Fruit fly (Drosophila melanogaster) whole organism, embryonic: Measurements from ENCODE around the gene zf30C.

Source experiments
- B-H1 ChIP-seq: fragments of 200-800 bp; sonication (Bioruptor generic); IDR thresholded peaks from 3 replicates; pipeline ENCODE4 v1.3.6; 2022; ENCODE audit warnings: missing biosample characterization, missing genetic modification characterization
- CG11093 ChIP-seq: fragments of 200-800 bp; sonication (Bioruptor generic); IDR thresholded peaks from 3 replicates; pipeline ENCODE4 v1.3.6; 2022; ENCODE audit warnings: missing biosample characterization, missing genetic modification characterization
- CG11695 ChIP-seq: fragments of 200-800 bp; sonication (Bioruptor generic); IDR thresholded peaks from 3 replicates; pipeline ENCODE4 v1.3.6; 2022; ENCODE audit warnings: missing biosample characterization, missing genetic modification characterization
- CG12104 ChIP-seq: fragments of 200-800 bp; sonication (Bioruptor generic); optimal IDR thresholded peaks from 3 replicates; lab custom pipeline; 2016; ENCODE audit warnings: missing biosample characterization, missing genetic modification characterization
- CG12942 ChIP-seq: fragments of 200-800 bp; sonication (Bioruptor generic); optimal IDR thresholded peaks from 3 replicates; lab custom pipeline; 2016; ENCODE audit warnings: missing biosample characterization, missing genetic modification characterization
- CG13775 ChIP-seq: fragments of 200-800 bp; sonication (Bioruptor generic); optimal IDR thresholded peaks from 3 replicates; lab custom pipeline; 2017; ENCODE audit warnings: missing biosample characterization, mild to moderate bottlenecking, missing genetic modification characterization
- CG17612 ChIP-seq: fragments of 200-800 bp; sonication (Bioruptor generic); IDR thresholded peaks from 2 replicates; pipeline ENCODE4 v1.3.6; 2022; ENCODE audit warnings: missing biosample characterization, missing genetic modification characterization
- CG18599 ChIP-seq: fragments of 200-800 bp; sonication (Bioruptor generic); optimal IDR thresholded peaks from 3 replicates; lab custom pipeline; 2017; ENCODE audit warnings: missing biosample characterization, missing genetic modification characterization, mild to moderate bottlenecking, moderate library complexity, missing genetic modification reagents
- CG34224 ChIP-seq: fragments of 200-800 bp; sonication (Bioruptor generic); IDR thresholded peaks from 3 replicates; pipeline ENCODE4 v1.3.6; 2022; ENCODE audit warnings: missing biosample characterization, missing genetic modification characterization; ENCODE audit not compliant: partially characterized antibody
- CG4854 ChIP-seq: fragments of 200-800 bp; sonication (Bioruptor generic); optimal IDR thresholded peaks from 2 replicates; lab custom pipeline; 2016; ENCODE audit warnings: missing biosample characterization, missing genetic modification characterization, inconsistent platforms
- CG8089 ChIP-seq: fragments of 200-800 bp; sonication (Bioruptor generic); optimal IDR thresholded peaks from 3 replicates; lab custom pipeline; 2016; ENCODE audit warnings: missing biosample characterization, missing genetic modification characterization
- CG8765 ChIP-seq: fragments of 200-800 bp; sonication (Bioruptor generic); IDR thresholded peaks from 2 replicates; pipeline ENCODE4 v1.3.6; 2022; ENCODE audit warnings: missing biosample characterization, missing genetic modification characterization
- CG8924 ChIP-seq: fragments of 200-800 bp; optimal IDR thresholded peaks from 3 replicates; lab custom pipeline; 2019; ENCODE audit warnings: missing biosample characterization, mild to moderate bottlenecking, missing genetic modification characterization, moderate library complexity
- CTCF ChIP-seq: fragments of 200-800 bp; sonication (Bioruptor generic); optimal IDR thresholded peaks from 2 replicates; lab custom pipeline; 2017; ENCODE audit warnings: missing biosample characterization, mild to moderate bottlenecking, missing genetic modification characterization, moderate library complexity
- CoRest ChIP-seq: fragments of 200-800 bp; sonication (Bioruptor generic); optimal IDR thresholded peaks from 3 replicates; lab custom pipeline; 2018; ENCODE audit warnings: missing biosample characterization, mild to moderate bottlenecking, missing genetic modification characterization, moderate library complexity
- D ChIP-seq, 2 experiments: fragments of 200-800 bp in 1 of 2; fragments of >200 bp in 1 of 2; sonication (Bioruptor generic) in 1 of 2; optimal IDR thresholded peaks; 2 replicates in 1 of 2; 3 replicates in 1 of 2; lab custom pipeline; 2017; ENCODE audit warnings: mild to moderate bottlenecking in 1 of 2, missing biosample characterization in 1 of 2, missing genetic modification characterization in 1 of 2, missing genetic modification reagents in 1 of 2
- Dp ChIP-seq: fragments of 200-800 bp; sonication (Bioruptor generic); optimal IDR thresholded peaks from 2 replicates; lab custom pipeline; 2018; ENCODE audit warnings: missing biosample characterization, mild to moderate bottlenecking, missing genetic modification characterization, moderate library complexity
- Dref ChIP-seq: fragments of 200-800 bp; sonication (Bioruptor generic); IDR thresholded peaks from 2 replicates; pipeline ENCODE4 v1.3.6; 2022; ENCODE audit warnings: missing biosample characterization, missing genetic modification characterization
- ERR ChIP-seq: fragments of 200-800 bp; sonication (Bioruptor generic); optimal IDR thresholded peaks from 2 replicates; lab custom pipeline; 2016; ENCODE audit warnings: missing biosample characterization, missing genetic modification characterization
- Fer3 ChIP-seq: fragments of 200-800 bp; sonication (Bioruptor generic); optimal IDR thresholded peaks from 2 replicates; lab custom pipeline; 2018; ENCODE audit warnings: missing biosample characterization, mild to moderate bottlenecking, missing genetic modification characterization, moderate library complexity
- HLHmδ ChIP-seq: fragments of 200-800 bp; sonication (Bioruptor generic); optimal IDR thresholded peaks from 2 replicates; lab custom pipeline; 2018; ENCODE audit warnings: missing biosample characterization, mild to moderate bottlenecking, missing genetic modification characterization, moderate library complexity
- Hand ChIP-seq: fragments of 200-800 bp; sonication (Bioruptor generic); optimal IDR thresholded peaks from 2 replicates; lab custom pipeline; 2017; ENCODE audit warnings: mild to moderate bottlenecking, missing biosample characterization, missing genetic modification reagents, missing genetic modification characterization
- Lpt ChIP-seq: fragments of >200 bp; optimal IDR thresholded peaks from 2 replicates; lab custom pipeline; 2018; ENCODE audit warnings: missing biosample characterization, missing genetic modification characterization
- Rfx ChIP-seq: fragments of 200-800 bp; sonication (Bioruptor generic); IDR thresholded peaks from 2 replicates; pipeline ENCODE4 v1.3.6; 2022; ENCODE audit warnings: missing biosample characterization, missing genetic modification characterization
- Scr ChIP-seq: fragments of 200-800 bp; sonication (Bioruptor generic); IDR thresholded peaks from 2 replicates; pipeline ENCODE4 v1.3.6; 2022; ENCODE audit warnings: missing biosample characterization, missing genetic modification characterization; ENCODE audit not compliant: partially characterized antibody
- Six4 ChIP-seq: fragments of 200-800 bp; sonication (Bioruptor generic); optimal IDR thresholded peaks from 2 replicates; lab custom pipeline; 2016; ENCODE audit warnings: missing biosample characterization, missing genetic modification characterization
- ase ChIP-seq: fragments of 200-800 bp; sonication (Bioruptor generic); IDR thresholded peaks from 3 replicates; pipeline ENCODE4 v1.3.6; 2022; ENCODE audit warnings: missing biosample characterization, missing genetic modification characterization
- ash1 ChIP-seq: fragments of 200-800 bp; sonication (Bioruptor generic); optimal IDR thresholded peaks from 2 replicates; lab custom pipeline; 2018; ENCODE audit warnings: missing biosample characterization, mild to moderate bottlenecking, missing genetic modification characterization
- bab2 ChIP-seq: fragments of 200-800 bp; sonication (Bioruptor generic); optimal IDR thresholded peaks from 2 replicates; lab custom pipeline; 2016; ENCODE audit warnings: missing biosample characterization, missing genetic modification characterization
- bcd ChIP-seq: fragments of 200-800 bp; sonication (Bioruptor generic); optimal IDR thresholded peaks from 2 replicates; lab custom pipeline; 2017; ENCODE audit warnings: missing biosample characterization, mild to moderate bottlenecking, missing genetic modification characterization
- bigmax ChIP-seq: fragments of 200-800 bp; sonication (Bioruptor generic); optimal IDR thresholded peaks from 2 replicates; lab custom pipeline; 2018; ENCODE audit warnings: missing biosample characterization, mild to moderate bottlenecking, missing genetic modification characterization
- bowl ChIP-seq: fragments of 200-800 bp; sonication (Bioruptor generic); IDR thresholded peaks from 2 replicates; pipeline ENCODE4 v1.3.6; 2022; ENCODE audit warnings: missing biosample characterization, missing genetic modification characterization
- da ChIP-seq: fragments of 200-800 bp; sonication (Bioruptor generic); optimal IDR thresholded peaks from 2 replicates; lab custom pipeline; 2016; ENCODE audit warnings: missing biosample characterization, missing genetic modification characterization
- dmrt99B ChIP-seq: fragments of 200-800 bp; sonication (Bioruptor generic); optimal IDR thresholded peaks from 2 replicates; lab custom pipeline; 2018; ENCODE audit warnings: missing biosample characterization, mild to moderate bottlenecking, missing genetic modification characterization, moderate library complexity
- ems ChIP-seq: fragments of 200-800 bp; sonication (Bioruptor generic); optimal IDR thresholded peaks from 3 replicates; lab custom pipeline; 2016; ENCODE audit warnings: missing biosample characterization, missing genetic modification characterization
- en ChIP-seq: fragments of 200-800 bp; sonication (Bioruptor generic); optimal IDR thresholded peaks from 2 replicates; lab custom pipeline; 2016; ENCODE audit warnings: missing biosample characterization, missing genetic modification characterization
- eve ChIP-seq, 2 experiments: fragments of >200 bp; optimal IDR thresholded peaks; 2 replicates each; lab custom pipeline; 2017; ENCODE audit warnings: missing biosample characterization in 2 of 2, missing genetic modification characterization in 2 of 2
- gt ChIP-seq: fragments of 200-800 bp; sonication (Bioruptor generic); IDR thresholded peaks from 2 replicates; pipeline ENCODE4 v1.3.6; 2022; ENCODE audit warnings: missing biosample characterization, missing genetic modification characterization
- jing ChIP-seq: fragments of 200-800 bp; sonication (Bioruptor generic); optimal IDR thresholded peaks from 2 replicates; lab custom pipeline; 2018; ENCODE audit warnings: missing biosample characterization, mild to moderate bottlenecking, missing genetic modification characterization
- maf-S ChIP-seq: fragments of 200-800 bp; sonication (Bioruptor generic); optimal IDR thresholded peaks from 2 replicates; lab custom pipeline; 2016; ENCODE audit warnings: missing biosample characterization, missing genetic modification characterization
- peb ChIP-seq: fragments of 200-800 bp; sonication (Bioruptor generic); IDR thresholded peaks from 2 replicates; pipeline ENCODE4 v1.3.6; 2022; ENCODE audit warnings: missing biosample characterization, missing genetic modification characterization
- pita ChIP-seq: fragments of 200-800 bp; sonication (Bioruptor generic); optimal IDR thresholded peaks from 2 replicates; lab custom pipeline; 2017; ENCODE audit warnings: missing biosample characterization, mild to moderate bottlenecking, missing genetic modification characterization
- pros ChIP-seq: fragments of 200-800 bp; sonication (Bioruptor generic); optimal IDR thresholded peaks from 3 replicates; lab custom pipeline; 2019; ENCODE audit warnings: missing biosample characterization, mild to moderate bottlenecking, missing genetic modification characterization, moderate library complexity
- sc ChIP-seq, 3 experiments: fragments of >200 bp in 2 of 3; fragments of 200-800 bp in 1 of 3; sonication (Bioruptor generic) in 1 of 3; optimal IDR thresholded peaks; 2 replicates in 2 of 3; 3 replicates in 1 of 3; lab custom pipeline; 2017; ENCODE audit warnings: mild to moderate bottlenecking in 1 of 3, missing biosample characterization in 1 of 3, missing genetic modification characterization in 1 of 3, missing genetic modification reagents in 1 of 3
- shn ChIP-seq: fragments of 200-800 bp; sonication (Bioruptor generic); optimal IDR thresholded peaks from 3 replicates; lab custom pipeline; 2016; ENCODE audit warnings: missing biosample characterization, missing genetic modification characterization
- sima ChIP-seq: fragments of 200-800 bp; sonication (Bioruptor generic); optimal IDR thresholded peaks from 2 replicates; lab custom pipeline; 2016; ENCODE audit warnings: missing biosample characterization, missing genetic modification characterization
- tap ChIP-seq: fragments of 200-800 bp; optimal IDR thresholded peaks from 3 replicates; lab custom pipeline; 2019; ENCODE audit warnings: missing biosample characterization, mild to moderate bottlenecking, missing genetic modification characterization, moderate library complexity
- tna ChIP-seq: fragments of 200-800 bp; sonication (Bioruptor generic); IDR thresholded peaks from 2 replicates; pipeline ENCODE4 v1.3.6; 2022; ENCODE audit warnings: missing biosample characterization, missing genetic modification characterization; ENCODE audit not compliant: partially characterized antibody
- trem ChIP-seq: fragments of 200-800 bp; optimal IDR thresholded peaks from 3 replicates; lab custom pipeline; 2019; ENCODE audit warnings: missing biosample characterization, mild to moderate bottlenecking, missing genetic modification characterization, moderate library complexity
- vvl ChIP-seq: fragments of 200-800 bp; sonication (Bioruptor generic); IDR thresholded peaks from 2 replicates; pipeline ENCODE4 v1.3.6; 2022; ENCODE audit warnings: missing biosample characterization, missing genetic modification characterization
- yki ChIP-seq: fragments of >200 bp; optimal IDR thresholded peaks from 3 replicates; lab custom pipeline; 2018

Gene zf30C

dm6 chr2L:9774980-9775628, 17.0 kb downstream of the zf30C start, which contains the start of the genes ppk11 and ppk16 (continued):
- TF ChIP-seq Fer3 (tag; lab: Kevin White, UChicago) (no peak), B-H1 (GFP tag; lab: Robert Waterston, UW) (no peak), Scr (no peak), gt (GFP tag; lab: Robert Waterston, UW) (no peak), CG12104 (no peak), Six4 (GFP tag; lab: Kevin White, UChicago) (no peak), bab2 (GFP tag; lab: Kevin White, UChicago) (peak; percentile 63), Dref (GFP tag; lab: Robert Waterston, UW) (no peak), shn (GFP tag; lab: Kevin White, UChicago) (no peak), HLHmδ (no peak), CG13775 (GFP tag; lab: Kevin White, UChicago) (no peak), CG11093 (no peak), pros (no peak), yki (no peak), en (no peak), jing (GFP tag; lab: Kevin White, UChicago) (no peak), ase (GFP tag; lab: Robert Waterston, UW) (no peak), CG12942 (GFP tag; lab: Kevin White, UChicago) (no peak), tna (GFP tag; lab: Robert Waterston, UW) (no peak), sima (GFP tag; lab: Kevin White, UChicago) (no peak), CTCF (GFP tag; lab: Kevin White, UChicago) (no peak), CG11695 (GFP tag; lab: Robert Waterston, UW) (no peak), maf-S (peak; percentile 2), ems (GFP tag; lab: Kevin White, UChicago) (peak; percentile 16), sc (optimal IDR thresholded peaks at IDR 0.05; lab: Kevin White, UChicago) (no peak), sc (GFP tag; optimal IDR thresholded peaks at IDR 0.05; lab: Kevin White, UChicago) (peak; percentile 7), tap (tag; lab: Kevin White, UChicago) (no peak), CG34224 (GFP tag; lab: Robert Waterston, UW) (no peak), D (optimal IDR thresholded peaks at IDR 0.05; lab: Kevin White, UChicago) (no peak), D (GFP tag; optimal IDR thresholded peaks at IDR 0.05; lab: Kevin White, UChicago) (no peak), CG18599 (GFP tag; lab: Kevin White, UChicago) (peak; percentile 49), Rfx (GFP tag; lab: Robert Waterston, UW) (peak; percentile 29; the same call in 1 of the 2 replicates), CG8089 (no peak), ERR (GFP tag; lab: Kevin White, UChicago) (no peak), CG8765 (GFP tag; lab: Robert Waterston, UW) (no peak), dmrt99B (tag; lab: Kevin White, UChicago) (no peak), CG17612 (GFP tag; lab: Robert Waterston, UW) (no peak), peb (GFP tag; lab: Robert Waterston, UW) (no peak), eve (GFP tag; optimal IDR thresholded peaks at IDR 0.05; lab: Kevin White, UChicago) (no peak), da (GFP tag; lab: Kevin White, UChicago) (no peak), Dp (GFP tag; lab: Kevin White, UChicago) (no peak), bowl (no peak), trem (tag; lab: Kevin White, UChicago) (no peak), CG4854 (GFP tag; lab: Kevin White, UChicago) (no peak), bcd (GFP tag; lab: Kevin White, UChicago) (peak; percentile 10), Lpt (GFP tag; lab: Kevin White, UChicago) (no peak), bigmax (no peak), pita (GFP tag; lab: Kevin White, UChicago) (no peak), CG8924 (tag; lab: Kevin White, UChicago) (no peak), vvl (GFP tag; lab: Robert Waterston, UW) (no peak), Hand (GFP tag; lab: Kevin White, UChicago) (no peak), ash1 (no peak), CoRest (tag; lab: Kevin White, UChicago) (peak; percentile 1)
